Fruit fly (Drosophila melanogaster): Measurements from ENCODE around the gene CG1368.
A peak's percentile ranks its signal among the peaks of the same experiment; 100 is the strongest.

The CG1368 gene

DNA sequence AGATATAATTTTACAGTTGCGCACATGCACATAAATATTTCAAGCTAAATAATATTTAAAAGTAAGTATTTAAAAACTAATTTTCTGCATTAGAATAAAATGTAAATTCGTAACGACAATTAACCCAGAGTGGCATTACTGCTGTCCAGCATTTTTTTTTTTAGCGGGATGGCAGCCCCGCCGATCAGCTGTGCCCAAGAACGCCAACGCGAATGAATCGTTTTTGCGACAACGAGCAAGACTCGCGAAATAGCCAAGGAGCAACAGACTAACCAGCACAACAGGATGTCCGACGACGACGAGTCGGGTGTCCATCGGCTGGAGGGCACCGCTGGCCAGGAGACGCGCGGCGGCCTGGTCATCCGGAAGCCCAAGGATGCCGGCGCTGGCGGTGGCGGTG is 26.6 kb downstream of the CG1368 start, which contains the start of gene Prp16:
TSS of gene Prp16 (plus strand) at position 185 of the 400 bp plus-strand sequence.
- TF ChIP-seq CG33017 (tag; optimal IDR thresholded peaks at IDR 0.05) (no peak), kay (GFP tag; ENCODE audit: borderline replicate concordance) (no peak)

DNA sequence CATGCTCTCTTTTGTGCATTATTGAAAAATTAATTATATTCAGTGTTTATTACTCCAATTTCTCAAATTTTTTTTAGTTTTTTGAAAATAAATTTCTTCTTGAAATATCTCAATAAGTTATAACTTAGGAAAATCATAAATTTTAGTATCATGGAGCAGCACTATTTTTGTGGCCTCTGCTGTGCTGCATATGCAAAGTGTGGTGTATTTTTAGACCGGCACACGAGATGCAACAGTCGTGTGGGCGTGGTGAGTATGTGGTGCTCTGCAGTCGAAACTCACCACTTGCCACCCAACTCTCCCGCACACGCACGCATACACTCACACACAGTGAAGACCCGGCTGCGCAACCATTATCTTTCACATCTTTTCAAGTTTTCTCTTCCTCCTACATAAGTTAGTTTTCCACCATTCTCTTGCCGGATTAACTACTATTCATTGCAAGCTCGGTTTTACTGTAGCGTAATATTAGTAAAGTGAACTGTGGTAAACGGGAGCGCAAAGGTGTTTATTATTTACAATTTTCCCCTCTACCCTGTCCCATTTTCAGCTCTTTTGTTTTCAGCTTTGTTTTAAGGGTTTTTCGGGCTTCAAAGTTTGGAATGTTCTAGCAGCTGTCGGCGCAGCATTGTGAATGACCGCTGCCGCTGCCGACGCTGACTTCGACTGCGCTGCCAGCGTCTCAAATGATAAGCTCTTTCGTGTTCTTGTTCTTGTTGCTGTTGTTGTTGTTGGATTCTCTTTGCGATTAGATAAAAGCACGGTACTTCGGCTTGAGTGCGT is 34.1 kb downstream of the CG1368 start:
- TF ChIP-seq Hr96 (GFP tag; optimal IDR thresholded peaks at IDR 0.05) (peak; percentile 42), tj (GFP tag; optimal IDR thresholded peaks at IDR 0.05) (no peak), ovo (GFP tag; optimal IDR thresholded peaks at IDR 0.05) (no peak), CG7045 (GFP tag; optimal IDR thresholded peaks at IDR 0.05) (peak; percentile 58), kay (GFP tag; ENCODE audit: borderline replicate concordance) (peak; percentile 72), CG7101 (tag; optimal IDR thresholded peaks at IDR 0.05) (no peak), CG12768 (GFP tag; optimal IDR thresholded peaks at IDR 0.05) (no peak), Clk (GFP tag; optimal IDR thresholded peaks at IDR 0.05) (no peak), toe (GFP tag; optimal IDR thresholded peaks at IDR 0.05) (peak; percentile 12), CG14711 (tag; optimal IDR thresholded peaks at IDR 0.05) (peak; percentile 28), cnc (optimal IDR thresholded peaks at IDR 0.05) (no peak), CG11617 (GFP tag; optimal IDR thresholded peaks at IDR 0.05) (peak; percentile 36), CG33017 (tag; optimal IDR thresholded peaks at IDR 0.05) (peak; percentile 41), Mnt (GFP tag; optimal IDR thresholded peaks at IDR 0.05) (no peak), cic (GFP tag; optimal IDR thresholded peaks at IDR 0.05) (no peak), CG1620 (GFP tag; optimal IDR thresholded peaks at IDR 0.05) (no peak), pad (GFP tag; optimal IDR thresholded peaks at IDR 0.05) (peak; percentile 26), Crg-1 (GFP tag; optimal IDR thresholded peaks at IDR 0.05) (no peak), bab1 (GFP tag; optimal IDR thresholded peaks at IDR 0.05) (peak; percentile 39), CG5204 (GFP tag; optimal IDR thresholded peaks at IDR 0.05) (no peak)

DNA sequence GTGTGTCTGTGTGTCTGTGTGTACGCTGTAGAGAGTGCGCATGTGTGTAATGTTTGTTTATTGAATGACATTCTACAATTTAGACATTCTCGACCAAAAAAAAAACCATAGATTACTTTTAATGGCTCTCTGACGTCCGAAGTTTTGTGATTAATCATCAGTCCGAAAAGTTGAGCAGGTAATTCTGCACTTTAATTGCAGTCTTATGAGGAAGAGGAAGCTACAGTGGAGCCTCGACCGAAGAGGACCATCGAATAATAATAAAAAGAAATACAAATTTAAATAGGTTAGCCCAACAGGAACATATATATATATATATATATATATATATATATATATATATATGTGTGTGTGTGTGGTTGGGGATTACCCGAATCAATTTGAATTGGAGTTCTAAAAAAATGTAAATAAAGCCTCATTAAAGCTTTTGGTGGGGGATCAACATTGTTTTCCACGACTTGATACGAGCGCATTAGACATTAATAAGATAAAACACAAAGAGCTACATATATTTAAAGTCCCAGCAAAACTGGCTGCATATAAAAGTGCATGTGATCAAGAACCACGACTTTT is 34.7 kb downstream of the CG1368 start:
- TF ChIP-seq Hr96 (GFP tag; optimal IDR thresholded peaks at IDR 0.05) (peak; percentile 18), CG7101 (tag; optimal IDR thresholded peaks at IDR 0.05) (no peak)

DNA sequence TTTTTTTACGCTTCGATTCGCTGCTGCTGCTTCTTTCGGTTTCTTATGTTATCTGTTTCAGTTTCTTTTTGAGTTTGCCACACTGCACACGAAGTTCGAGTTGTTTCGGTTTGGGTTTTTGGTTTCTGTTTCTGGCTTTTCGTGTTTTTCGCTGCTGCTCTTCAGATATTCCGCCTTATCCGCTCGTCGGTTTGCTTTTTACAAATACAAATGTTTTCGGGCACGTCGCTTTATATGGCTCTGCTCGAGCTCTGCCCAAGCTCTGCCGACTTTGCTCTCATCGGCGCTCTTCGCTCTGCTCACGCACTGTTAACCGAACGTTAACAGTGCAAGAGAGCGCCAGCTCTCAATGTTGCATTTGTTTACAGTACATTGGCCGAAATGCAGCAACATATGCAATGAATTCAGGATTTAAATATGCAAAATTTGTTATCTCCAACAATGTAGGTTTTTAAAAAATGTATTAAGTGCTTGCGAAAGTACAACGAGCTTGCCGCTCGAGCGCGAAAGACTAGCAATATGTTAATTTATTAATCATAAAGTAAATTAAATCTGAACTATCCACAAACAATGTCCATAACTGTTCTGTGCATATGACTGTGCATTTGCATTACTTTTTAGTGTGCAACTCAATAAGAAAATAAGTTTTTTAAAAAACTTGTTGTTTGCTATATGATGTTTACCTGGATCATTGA is 36.8 kb downstream of the CG1368 start:
- no peak for TF ChIP-seq Mnt (GFP tag; optimal IDR thresholded peaks at IDR 0.05)
- TF ChIP-seq tj (GFP tag; optimal IDR thresholded peaks at IDR 0.05), result peak; percentile 1
- TF ChIP-seq bab1 (GFP tag; optimal IDR thresholded peaks at IDR 0.05), result no peak

DNA sequence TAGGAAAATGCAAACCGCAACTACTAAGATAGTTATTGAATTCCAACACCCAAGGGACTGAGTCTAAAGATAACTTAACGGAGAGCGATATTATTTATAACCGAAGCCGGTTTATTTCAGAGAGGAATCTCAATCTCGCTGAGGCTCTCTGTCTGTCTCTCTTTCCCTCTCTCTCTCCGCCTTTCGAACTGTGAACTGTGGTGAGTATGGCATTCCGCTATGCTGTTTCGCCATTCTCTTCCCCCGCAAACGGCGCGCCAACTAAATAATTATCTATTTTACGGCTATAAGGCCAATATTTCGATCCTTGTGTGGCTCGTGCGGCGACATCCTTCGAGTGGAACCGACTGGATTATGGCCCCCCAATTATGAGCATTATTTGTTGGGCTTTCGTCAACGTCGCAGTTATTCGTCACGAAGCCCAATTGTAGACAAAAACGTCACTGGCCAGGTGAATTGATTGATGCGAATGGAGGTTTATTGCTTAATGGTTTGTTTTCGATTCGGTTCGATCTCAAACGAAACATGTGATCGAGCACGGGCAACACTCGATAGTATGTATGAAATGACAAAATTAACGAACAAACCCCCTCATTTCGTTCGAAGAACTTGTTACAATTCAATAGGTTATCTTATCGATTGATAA is 37.7 kb downstream of the CG1368 start:
- TF ChIP-seq tj (GFP tag; optimal IDR thresholded peaks at IDR 0.05) (no peak), ovo (GFP tag; optimal IDR thresholded peaks at IDR 0.05) (peak; percentile 52), pad (GFP tag; optimal IDR thresholded peaks at IDR 0.05) (peak; percentile 48), kay (GFP tag; ENCODE audit: borderline replicate concordance) (peak; percentile 42), Crg-1 (GFP tag; optimal IDR thresholded peaks at IDR 0.05) (no peak), CG5204 (GFP tag; optimal IDR thresholded peaks at IDR 0.05) (no peak)

DNA sequence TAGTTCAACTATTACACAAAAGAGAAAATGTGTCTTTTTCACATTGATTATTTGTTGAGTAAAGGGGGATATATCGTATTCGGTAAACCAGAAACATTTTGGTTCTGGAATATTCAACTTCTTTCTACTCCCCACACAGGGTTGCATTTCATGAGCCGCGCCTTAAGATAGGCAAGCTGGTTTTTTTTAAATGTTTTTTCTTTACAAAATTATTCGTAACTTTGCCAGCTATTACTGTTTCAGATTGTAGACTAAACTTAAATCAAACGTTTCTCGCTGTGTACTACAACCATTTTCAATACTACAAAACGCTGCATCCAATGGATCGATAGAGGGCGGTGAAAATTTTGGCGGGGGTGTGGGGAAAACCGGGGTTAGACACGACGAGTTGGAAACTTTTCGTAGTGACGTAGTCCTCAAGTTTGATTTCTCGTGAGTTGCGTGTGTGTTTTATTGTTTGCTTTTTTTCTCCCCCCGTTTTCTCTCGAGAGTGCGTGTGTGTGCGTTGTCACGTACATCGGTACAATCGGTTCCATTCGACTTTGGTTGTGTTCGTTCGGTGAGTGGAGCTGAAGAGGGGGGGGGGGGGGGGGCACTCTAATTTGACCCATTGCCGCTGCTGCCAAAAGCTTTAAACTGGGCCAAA is 39.1 kb downstream of the CG1368 start:
- no peak for TF ChIP-seq CG7045 (GFP tag; optimal IDR thresholded peaks at IDR 0.05)
- peak; percentile 35 for TF ChIP-seq tj (GFP tag; optimal IDR thresholded peaks at IDR 0.05)
